Worm (Caenorhabditis elegans): ENCODE data around the gene F54C9.9.

F54C9.9 gene

ce11 chrII:8626598-8626997 lies 48.7 kb downstream of the F54C9.9 start:
- TF ChIP-seq mab-5 (tag; optimal IDR thresholded peaks at IDR 0.05) = no peak
- TF ChIP-seq ces-1 (GFP tag; optimal IDR thresholded peaks at IDR 0.05) = no peak
- TF ChIP-seq hlh-1 (tag; optimal IDR thresholded peaks at IDR 0.05) = no peak
- no peak for TF ChIP-seq unc-62 (GFP tag; optimal IDR thresholded peaks at IDR 0.05)
- TF ChIP-seq ham-2 (GFP tag; optimal IDR thresholded peaks at IDR 0.05) = no peak
- TF ChIP-seq M03D4.4 (tag; optimal IDR thresholded peaks at IDR 0.05) = no peak
- TF ChIP-seq cnd-1 (tag; optimal IDR thresholded peaks at IDR 0.05) = no peak
- TF ChIP-seq nhr-2 (tag; optimal IDR thresholded peaks at IDR 0.05) = no peak
- TF ChIP-seq unc-39 (tag; optimal IDR thresholded peaks at IDR 0.05) = no peak
- TF ChIP-seq mls-2 (tag; optimal IDR thresholded peaks at IDR 0.05) = no peak
- TF ChIP-seq tbx-8 (GFP tag; optimal IDR thresholded peaks at IDR 0.05) = no peak
- TF ChIP-seq nhr-12 (tag; optimal IDR thresholded peaks at IDR 0.05) = no peak
- no peak for TF ChIP-seq zip-8 (tag; optimal IDR thresholded peaks at IDR 0.05)

ce11 chrII:8627907-8628306 lies 50.1 kb downstream of the F54C9.9 start:
- TF ChIP-seq pha-4 (tag; optimal IDR thresholded peaks at IDR 0.05) = no peak
- no peak for TF ChIP-seq M03D4.4 (tag; optimal IDR thresholded peaks at IDR 0.05)
- TF ChIP-seq ztf-11 (tag; optimal IDR thresholded peaks at IDR 0.05) = no peak
- TF ChIP-seq nhr-237 (tag; optimal IDR thresholded peaks at IDR 0.05) = no peak
- TF ChIP-seq hlh-1 (tag; optimal IDR thresholded peaks at IDR 0.05) = no peak

DNA sequence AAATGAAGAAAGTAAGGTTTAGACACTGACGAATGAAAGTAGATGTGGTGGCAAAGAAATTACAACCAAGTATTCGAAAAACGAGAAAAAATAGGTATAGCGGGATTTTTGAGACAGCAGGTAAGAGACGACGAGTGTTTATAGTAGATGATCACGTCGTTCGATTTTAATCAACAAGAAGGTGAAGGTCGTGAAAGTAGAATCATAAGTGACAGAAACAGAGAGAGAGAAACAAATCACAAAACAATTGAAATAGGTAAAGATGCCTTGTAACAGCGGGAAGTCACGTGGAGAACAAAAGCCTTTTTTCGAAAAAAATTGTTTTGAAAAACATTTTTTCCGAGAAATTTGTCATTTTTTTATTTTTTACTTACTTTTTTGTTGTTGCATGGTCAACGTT lies 52.2 kb downstream of the F54C9.9 start, which contains the start of gene T22C8.6:
Gene T22C8.6, minus strand, starts transcription at position 194 of the 400 bp plus-strand sequence.
- TF ChIP-seq mls-2 (tag; optimal IDR thresholded peaks at IDR 0.05) (no peak), ztf-11 (tag; optimal IDR thresholded peaks at IDR 0.05) (no peak), elt-3 (tag; optimal IDR thresholded peaks at IDR 0.05) (no peak), zip-8 (tag; optimal IDR thresholded peaks at IDR 0.05) (no peak), elt-1 (tag; optimal IDR thresholded peaks at IDR 0.05; ENCODE audit: borderline replicate concordance, insufficient read depth) (no peak), lin-13 (tag; optimal IDR thresholded peaks at IDR 0.05) (no peak), tbx-8 (GFP tag; optimal IDR thresholded peaks at IDR 0.05) (no peak), snpc-4 (tag; optimal IDR thresholded peaks at IDR 0.05) (no peak), ceh-83 (GFP tag; optimal IDR thresholded peaks at IDR 0.05) (no peak), unc-120 (tag; optimal IDR thresholded peaks at IDR 0.05; ENCODE audit: poor library complexity, severe bottlenecking) (no peak), ces-1 (GFP tag; optimal IDR thresholded peaks at IDR 0.05) (no peak), cnd-1 (tag; optimal IDR thresholded peaks at IDR 0.05) (no peak), sem-2 (GFP tag; optimal IDR thresholded peaks at IDR 0.05) (no peak), ceh-43 (GFP tag; optimal IDR thresholded peaks at IDR 0.05) (no peak), M03D4.4 (tag; optimal IDR thresholded peaks at IDR 0.05) (no peak), nhr-2 (tag; optimal IDR thresholded peaks at IDR 0.05) (no peak), drap-1 (GFP tag; optimal IDR thresholded peaks at IDR 0.05) (no peak), ceh-39 (tag; optimal IDR thresholded peaks at IDR 0.05) (no peak)
